Fruit fly (Drosophila melanogaster): ENCODE results near the gene red.

DNA sequence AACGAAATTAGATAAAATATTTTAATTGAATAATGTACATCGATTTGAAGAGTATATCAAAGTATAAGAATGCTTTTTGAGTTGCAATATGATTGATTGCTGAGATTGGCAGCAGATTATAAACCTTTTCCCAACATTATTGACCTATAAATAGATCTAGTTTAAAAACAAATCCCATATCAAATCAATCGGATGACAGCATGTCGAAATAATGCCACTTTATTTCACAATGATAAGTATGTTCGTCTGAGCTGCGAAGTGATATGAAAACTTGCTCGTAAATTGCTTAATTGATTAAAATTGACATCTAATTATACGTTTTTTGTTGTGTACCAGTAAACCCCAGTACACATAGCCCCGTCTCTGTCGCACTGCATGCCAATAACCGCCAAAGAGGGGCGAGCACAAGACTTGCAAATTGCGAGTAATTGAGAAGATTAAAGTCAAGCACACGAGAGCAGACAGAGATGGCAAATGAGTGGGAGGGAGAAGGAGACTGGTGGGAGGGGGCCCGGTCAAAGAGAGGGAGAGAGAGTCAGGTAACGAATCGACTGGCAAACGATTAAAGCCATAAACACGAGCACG is 5.7 kb upstream of the red start:
- TF ChIP-seq CG9948 (tag; optimal IDR thresholded peaks at IDR 0.05), result peak; percentile 77
- no peak for TF ChIP-seq Ets98B (GFP tag; IDR thresholded peaks at IDR 0.05)
- no peak for TF ChIP-seq gl (tag; optimal IDR thresholded peaks at IDR 0.05)
- TF ChIP-seq Pif1B (GFP tag; optimal IDR thresholded peaks at IDR 0.05), result no peak
- peak; percentile 47 for TF ChIP-seq CG15710 (tag; optimal IDR thresholded peaks at IDR 0.05)
- no peak for TF ChIP-seq CG10348 (GFP tag; IDR thresholded peaks at IDR 0.05)
- no peak for TF ChIP-seq CG32121 (GFP tag; IDR thresholded peaks at IDR 0.05)
- no peak for TF ChIP-seq rn (GFP tag; IDR thresholded peaks at IDR 0.05)

Measured in whole organism, pupa.